Fruit fly (Drosophila melanogaster): ENCODE results near the gene blot.

dm6 chr3L:17404646-17405045 lies 16.7 kb downstream of the blot start:
- no peak for TF ChIP-seq EcR (GFP tag; optimal IDR thresholded peaks at IDR 0.05)
- TF ChIP-seq CG8478 (optimal IDR thresholded peaks at IDR 0.05), result no peak
- TF ChIP-seq Dll (optimal IDR thresholded peaks at IDR 0.05), result no peak

All from whole organism.